Worm (Caenorhabditis elegans) whole organism, young adult: ENCODE measurements around the gene bbln-1.

Experiments used
- F23B12.7 ChIP-seq: sonication (generic microtip); optimal IDR thresholded peaks from 2 replicates; lab custom pipeline; 2017; ENCODE audit warnings: missing genetic modification characterization, mild to moderate bottlenecking, missing compliant biosample characterization, antibody characterized with exemption, moderate library complexity; ENCODE audit not compliant: insufficient read depth
- F52B5.7 ChIP-seq: sonication (generic microtip); optimal IDR thresholded peaks from 2 replicates; lab custom pipeline; 2016; ENCODE audit warnings: mild to moderate bottlenecking, missing genetic modification characterization, missing compliant biosample characterization
- F57C9.4 ChIP-seq: sonication (generic microtip); optimal IDR thresholded peaks from 2 replicates; lab custom pipeline; 2017; ENCODE audit warnings: mild to moderate bottlenecking, missing genetic modification characterization, missing compliant biosample characterization
- Y53F4B.3 ChIP-seq: fragments of 200-800 bp; sonication (Bioruptor generic); IDR thresholded peaks from 2 replicates; pipeline ENCODE4 v1.3.6; 2022; ENCODE audit warnings: missing genetic modification reagents, missing genetic modification characterization, missing compliant biosample characterization
- Y56A3A.18 ChIP-seq: fragments of 200-800 bp; sonication (Bioruptor generic); IDR thresholded peaks from 2 replicates; pipeline ENCODE4 v1.3.6; 2022; ENCODE audit warnings: missing genetic modification reagents, missing genetic modification characterization, missing compliant biosample characterization
- ZK185.1 ChIP-seq: sonication (generic microtip); optimal IDR thresholded peaks from 2 replicates; lab custom pipeline; 2016; ENCODE audit warnings: mild to moderate bottlenecking, missing genetic modification characterization, missing compliant biosample characterization; ENCODE audit not compliant: poor library complexity, severe bottlenecking
- egl-18 ChIP-seq: fragments of 200-800 bp; sonication (Bioruptor generic); IDR thresholded peaks from 2 replicates; pipeline ENCODE4 v1.3.6; 2022; ENCODE audit warnings: missing genetic modification reagents, missing genetic modification characterization, missing compliant biosample characterization
- lin-35 ChIP-seq, 3 experiments: fragments of 150-350 bp in 2 of 3; sonication (generic microtip) in 1 of 3; optimal IDR thresholded peaks; 2 replicates each; lab custom pipeline; 2014 to 2018; ENCODE audit warnings: missing biosample characterization in 3 of 3, missing genetic modification characterization in 3 of 3, missing genetic modification reagents in 3 of 3
- lsy-27 ChIP-seq: sonication (generic microtip); optimal IDR thresholded peaks from 2 replicates; lab custom pipeline; 2017; ENCODE audit warnings: missing genetic modification characterization, mild to moderate bottlenecking, missing compliant biosample characterization, antibody characterized with exemption, missing genotype, borderline replicate concordance; ENCODE audit not compliant: insufficient read depth
- nhr-27 ChIP-seq: fragments of 200-800 bp; sonication (Bioruptor generic); optimal IDR thresholded peaks from 2 replicates; lab custom pipeline; 2018; ENCODE audit warnings: mild to moderate bottlenecking, missing genetic modification characterization, moderate library complexity, missing compliant biosample characterization
- nhr-90 ChIP-seq: sonication (generic microtip); optimal IDR thresholded peaks from 2 replicates; lab custom pipeline; 2016; ENCODE audit warnings: missing genotype, mild to moderate bottlenecking, missing genetic modification characterization, missing compliant biosample characterization
- pha-4 ChIP-seq: fragments of 150-350 bp; sonication (generic microtip); optimal IDR thresholded peaks from 2 replicates; lab custom pipeline; 2014; ENCODE audit warnings: missing biosample characterization, missing genetic modification reagents, missing genetic modification characterization
- rcor-1 ChIP-seq: fragments of 200-800 bp; sonication (Bioruptor generic); IDR thresholded peaks from 2 replicates; pipeline ENCODE4 v1.3.6; 2022; ENCODE audit warnings: missing genetic modification reagents, missing genetic modification characterization, missing compliant biosample characterization
- repo-1 ChIP-seq: sonication (generic microtip); optimal IDR thresholded peaks from 2 replicates; lab custom pipeline; 2017; ENCODE audit warnings: mild to moderate bottlenecking, missing genetic modification characterization, missing compliant biosample characterization

- TF ChIP-seq F57C9.4 (tag; lab: Kevin White, UChicago) (no peak), nhr-27 (no peak), F52B5.7 (tag; lab: Kevin White, UChicago) (no peak), lsy-27 (tag; lab: Kevin White, UChicago) (no peak), Y53F4B.3 (no peak), ZK185.1 (no peak), repo-1 (no peak), egl-18 (no peak), nhr-90 (no peak), F23B12.7 (tag; lab: Kevin White, UChicago) (no peak), Y56A3A.18 (GFP tag; lab: Robert Waterston, UW) (no peak), rcor-1 (GFP tag; lab: Robert Waterston, UW) (no peak), pha-4 (tag; lab: Kevin White, UChicago) (no peak), lin-35 (GFP tag; optimal IDR thresholded peaks at IDR 0.05; lab: Kevin White, UChicago) (no peak)
Measured at ce11 chrX:3176728-3177127, 24.5 kb upstream of the bbln-1 start.
